Worm (Caenorhabditis elegans): ENCODE measurements around the gene srh-208.

srh-208 gene

ce11 chrV:19285921-19286320, 31.2 kb upstream of the srh-208 start:
- no peak for TF ChIP-seq ceh-16 (tag; optimal IDR thresholded peaks at IDR 0.05)
- TF ChIP-seq mdl-1 (tag; optimal IDR thresholded peaks at IDR 0.05), result no peak
- TF ChIP-seq nhr-67 (tag; optimal IDR thresholded peaks at IDR 0.05), result no peak
- TF ChIP-seq eor-1 (tag; optimal IDR thresholded peaks at IDR 0.05), result no peak
- TF ChIP-seq elt-3 (tag; optimal IDR thresholded peaks at IDR 0.05), result no peak
- TF ChIP-seq skn-1 (tag; optimal IDR thresholded peaks at IDR 0.05), result no peak
- no peak for TF ChIP-seq daf-12 (tag; optimal IDR thresholded peaks at IDR 0.05)
- no peak for TF ChIP-seq mml-1 (tag; optimal IDR thresholded peaks at IDR 0.05)
- no peak for TF ChIP-seq R02D3.7 (tag; optimal IDR thresholded peaks at IDR 0.05)
- TF ChIP-seq nfya-1 (tag; optimal IDR thresholded peaks at IDR 0.05; ENCODE audit: insufficient read depth), result no peak

ce11 chrV:19288073-19288805, 28.9 kb upstream of the srh-208 start, which contains the start of the genes F55C9.3 and fbxb-57:
Gene F55C9.3 (minus strand): TSS chrV:19288173.
Gene fbxb-57 (plus strand): TSS chrV:19288755.
- TF ChIP-seq aly-2 (tag; optimal IDR thresholded peaks at IDR 0.05), result no peak
- TF ChIP-seq sea-2 (GFP tag; optimal IDR thresholded peaks at IDR 0.05), result no peak
- no peak for TF ChIP-seq R02D3.7 (tag; optimal IDR thresholded peaks at IDR 0.05)
- no peak for TF ChIP-seq skn-1 (tag; optimal IDR thresholded peaks at IDR 0.05)

ce11 chrV:19293025-19293424, 24.1 kb upstream of the srh-208 start, which contains the start of gene F55C9.5:
Gene F55C9.5 (minus strand): TSS chrV:19293125.
- TF ChIP-seq nhr-28 (tag; optimal IDR thresholded peaks at IDR 0.05), result no peak

ce11 chrV:19296723-19297122, 20.4 kb upstream of the srh-208 start, which contains the start of gene F55C9.6:
Gene F55C9.6 (minus strand): TSS chrV:19296823.
- no peak for TF ChIP-seq nhr-237 (tag; optimal IDR thresholded peaks at IDR 0.05)
- no peak for TF ChIP-seq nhr-25 (tag; optimal IDR thresholded peaks at IDR 0.05)
- no peak for TF ChIP-seq fos-1 (tag; optimal IDR thresholded peaks at IDR 0.05)
- no peak for TF ChIP-seq lsy-12 (tag; optimal IDR thresholded peaks at IDR 0.05)
- no peak for TF ChIP-seq unc-39 (tag; optimal IDR thresholded peaks at IDR 0.05)
- no peak for TF ChIP-seq eor-1 (tag; optimal IDR thresholded peaks at IDR 0.05)
- TF ChIP-seq egl-27 (tag; optimal IDR thresholded peaks at IDR 0.05), result no peak
- TF ChIP-seq nfya-1 (tag; optimal IDR thresholded peaks at IDR 0.05; ENCODE audit: insufficient read depth), result no peak
- no peak for TF ChIP-seq R02D3.7 (tag; optimal IDR thresholded peaks at IDR 0.05)
- TF ChIP-seq nhr-12 (tag; optimal IDR thresholded peaks at IDR 0.05), result no peak
- TF ChIP-seq mml-1 (tag; optimal IDR thresholded peaks at IDR 0.05), result no peak
- no peak for TF ChIP-seq ztf-11 (tag; optimal IDR thresholded peaks at IDR 0.05)
- TF ChIP-seq tbx-2 (tag; optimal IDR thresholded peaks at IDR 0.05), result no peak
- no peak for TF ChIP-seq unc-62 (GFP tag; optimal IDR thresholded peaks at IDR 0.05)
- TF ChIP-seq ZK546.5 (tag; optimal IDR thresholded peaks at IDR 0.05), result no peak
- TF ChIP-seq snpc-4 (tag; optimal IDR thresholded peaks at IDR 0.05), result no peak
- no peak for TF ChIP-seq nhr-43 (tag; optimal IDR thresholded peaks at IDR 0.05; ENCODE audit: poor library complexity, severe bottlenecking)
- TF ChIP-seq lin-39 (tag; optimal IDR thresholded peaks at IDR 0.05), result no peak
- no peak for TF ChIP-seq nhr-76 (tag; optimal IDR thresholded peaks at IDR 0.05)
- TF ChIP-seq ztf-4 (tag; optimal IDR thresholded peaks at IDR 0.05), result no peak

ce11 chrV:19297510-19297909, 19.6 kb upstream of the srh-208 start, which contains the start of gene fbxb-60:
Gene fbxb-60 (plus strand): TSS chrV:19297810.
- TF ChIP-seq unc-62 (GFP tag; optimal IDR thresholded peaks at IDR 0.05) (no peak), pqm-1 (tag; optimal IDR thresholded peaks at IDR 0.05) (no peak), pha-4 (tag; optimal IDR thresholded peaks at IDR 0.05) (no peak), ama-1 (optimal IDR thresholded peaks at IDR 0.05) (no peak), nhr-25 (tag; optimal IDR thresholded peaks at IDR 0.05) (no peak), zag-1 (tag; optimal IDR thresholded peaks at IDR 0.05) (no peak), elt-3 (tag; optimal IDR thresholded peaks at IDR 0.05) (no peak), nhr-12 (tag; optimal IDR thresholded peaks at IDR 0.05) (no peak), nhr-23 (tag; optimal IDR thresholded peaks at IDR 0.05) (no peak)
